Worm (Caenorhabditis elegans) whole organism, late embryonic: Measurements from ENCODE around the gene mstr-2.

Source experiments
- ama-1 ChIP-seq: fragments of 150-350 bp; optimal IDR thresholded peaks from 2 replicates; lab custom pipeline; 2014
- ceh-22 ChIP-seq: sonication (generic microtip); optimal IDR thresholded peaks from 2 replicates; lab custom pipeline; 2017; ENCODE audit warnings: missing biosample characterization, missing genetic modification characterization
- ceh-31 ChIP-seq: sonication (generic microtip); optimal IDR thresholded peaks from 2 replicates; lab custom pipeline; 2016; ENCODE audit warnings: missing genetic modification characterization, missing compliant biosample characterization
- ceh-48 ChIP-seq: sonication (generic microtip); optimal IDR thresholded peaks from 2 replicates; lab custom pipeline; 2016; ENCODE audit warnings: missing genetic modification characterization, inconsistent platforms, missing compliant biosample characterization
- ceh-6 ChIP-seq: fragments of 200-800 bp; sonication (Bioruptor generic); optimal IDR thresholded peaks from 2 replicates; lab custom pipeline; 2018; ENCODE audit warnings: mild to moderate bottlenecking, missing genetic modification characterization, missing compliant biosample characterization
- ceh-9 ChIP-seq: sonication (generic microtip); optimal IDR thresholded peaks from 2 replicates; lab custom pipeline; 2016; ENCODE audit warnings: mild to moderate bottlenecking, missing genetic modification characterization, inconsistent platforms, missing compliant biosample characterization
- fkh-10 ChIP-seq: fragments of 150-350 bp; optimal IDR thresholded peaks from 2 replicates; lab custom pipeline; 2014; ENCODE audit warnings: missing biosample characterization, missing genetic modification reagents, missing genetic modification characterization
- hlh-13 ChIP-seq: fragments of 200-800 bp; sonication (Bioruptor generic); optimal IDR thresholded peaks from 2 replicates; lab custom pipeline; 2018; ENCODE audit warnings: mild to moderate bottlenecking, missing genetic modification characterization, missing compliant biosample characterization
- nfya-1 ChIP-seq: sonication (generic microtip); optimal IDR thresholded peaks from 2 replicates; lab custom pipeline; 2017; ENCODE audit warnings: missing genetic modification characterization, mild to moderate bottlenecking, missing compliant biosample characterization, antibody characterized with exemption, moderate library complexity
- npax-4 ChIP-seq: sonication (generic microtip); optimal IDR thresholded peaks from 2 replicates; lab custom pipeline; 2016; ENCODE audit warnings: missing genetic modification characterization, missing compliant biosample characterization
- pag-3 ChIP-seq: sonication (generic microtip); optimal IDR thresholded peaks from 2 replicates; lab custom pipeline; 2016; ENCODE audit warnings: missing compliant biosample characterization, missing genetic modification characterization, borderline replicate concordance
- tbx-2 ChIP-seq: sonication (generic microtip); optimal IDR thresholded peaks from 2 replicates; lab custom pipeline; 2016; ENCODE audit warnings: missing genetic modification characterization, missing compliant biosample characterization
- ttx-3 ChIP-seq: sonication (generic microtip); optimal IDR thresholded peaks from 2 replicates; lab custom pipeline; 2016; ENCODE audit warnings: missing genetic modification reagents, missing genetic modification characterization, missing compliant biosample characterization

DNA sequence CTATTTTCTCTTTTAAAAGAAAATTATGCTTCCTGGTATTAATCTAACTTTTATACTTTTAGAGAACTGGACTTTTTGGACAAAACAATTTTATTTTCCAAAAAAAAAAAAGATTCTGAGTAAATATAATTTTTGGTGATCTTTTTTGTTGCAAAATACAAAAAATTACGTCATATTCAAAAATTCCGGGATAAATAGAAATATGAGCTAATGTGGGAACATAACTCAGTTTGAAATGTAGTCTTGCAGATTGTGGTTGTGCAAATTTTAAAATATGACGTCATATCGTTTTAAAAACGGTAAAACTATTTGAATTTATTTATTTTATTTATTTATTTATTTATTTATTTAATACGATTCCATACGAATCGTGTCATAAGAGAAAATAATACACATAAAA, 12.9 kb downstream of the mstr-2 start:
- TF ChIP-seq hlh-13 = no peak
- TF ChIP-seq npax-4 (tag; lab: Kevin White, UChicago) = no peak
- no peak for TF ChIP-seq ceh-48
- TF ChIP-seq tbx-2 (tag; lab: Kevin White, UChicago) = no peak
- TF ChIP-seq ceh-6 = no peak
- no peak for TF ChIP-seq nfya-1 (tag; lab: Kevin White, UChicago)
- no peak for TF ChIP-seq fkh-10 (GFP tag; lab: Kevin White, UChicago)
- TF ChIP-seq ceh-9 = no peak
- TF ChIP-seq pag-3 = no peak
- no peak for TF ChIP-seq ceh-31 (tag; lab: Kevin White, UChicago)
- TF ChIP-seq ttx-3 (tag; lab: Kevin White, UChicago) = no peak
- TF ChIP-seq ama-1 (lab: Kevin White, UChicago) = no peak
- no peak for TF ChIP-seq ceh-22 (tag; lab: Kevin White, UChicago)
